Worm (Caenorhabditis elegans) whole organism, mixed stage, embryonic: ENCODE results near the gene F08D12.15.

Source experiments
- M03D4.4 ChIP-seq: sonication (generic microtip); optimal IDR thresholded peaks from 2 replicates; lab custom pipeline; 2017; ENCODE audit warnings: mild to moderate bottlenecking, missing genetic modification characterization, missing compliant biosample characterization
- bed-3 ChIP-seq: fragments of 200-800 bp; sonication (Bioruptor generic); optimal IDR thresholded peaks from 3 replicates; lab custom pipeline; 2018; ENCODE audit warnings: mild to moderate bottlenecking, missing genetic modification characterization, moderate library complexity, missing compliant biosample characterization
- blmp-1 ChIP-seq: fragments of 150-350 bp; optimal IDR thresholded peaks from 2 replicates; lab custom pipeline; 2014; ENCODE audit warnings: missing biosample characterization, missing genetic modification characterization
- ceh-39 ChIP-seq: fragments of 150-350 bp; optimal IDR thresholded peaks from 2 replicates; lab custom pipeline; 2014; ENCODE audit warnings: missing biosample characterization, missing genetic modification characterization
- ceh-43 ChIP-seq: fragments of 200-800 bp; sonication (Bioruptor generic); optimal IDR thresholded peaks from 2 replicates; lab custom pipeline; 2018; ENCODE audit warnings: mild to moderate bottlenecking, missing genetic modification characterization, moderate library complexity, missing compliant biosample characterization
- ceh-83 ChIP-seq: fragments of 200-800 bp; sonication (Bioruptor generic); optimal IDR thresholded peaks from 2 replicates; lab custom pipeline; 2018; ENCODE audit warnings: mild to moderate bottlenecking, missing genetic modification characterization, missing compliant biosample characterization
- ces-1 ChIP-seq: fragments of 150-350 bp; optimal IDR thresholded peaks from 2 replicates; lab custom pipeline; 2014; ENCODE audit warnings: missing biosample characterization, missing genetic modification reagents, missing genetic modification characterization
- cnd-1 ChIP-seq: fragments of 200-800 bp; sonication (Bioruptor generic); optimal IDR thresholded peaks from 2 replicates; lab custom pipeline; 2018; ENCODE audit warnings: mild to moderate bottlenecking, missing genetic modification characterization, missing compliant biosample characterization
- elt-1 ChIP-seq: sonication (generic microtip); optimal IDR thresholded peaks from 2 replicates; lab custom pipeline; 2017; ENCODE audit warnings: missing genetic modification characterization, mild to moderate bottlenecking, missing compliant biosample characterization, antibody characterized with exemption, moderate library complexity, borderline replicate concordance; ENCODE audit not compliant: insufficient read depth
- elt-3 ChIP-seq: fragments of 150-350 bp; optimal IDR thresholded peaks from 2 replicates; lab custom pipeline; 2014; ENCODE audit warnings: missing biosample characterization, missing genetic modification characterization
- flh-1 ChIP-seq: fragments of 200-800 bp; sonication (Bioruptor generic); optimal IDR thresholded peaks from 2 replicates; lab custom pipeline; 2018; ENCODE audit warnings: mild to moderate bottlenecking, missing genetic modification characterization, moderate library complexity, missing compliant biosample characterization
- ham-2 ChIP-seq: fragments of 200-800 bp; sonication (Bioruptor generic); optimal IDR thresholded peaks from 2 replicates; lab custom pipeline; 2018; ENCODE audit warnings: mild to moderate bottlenecking, missing genetic modification characterization, missing compliant biosample characterization
- hlh-1 ChIP-seq: fragments of 150-350 bp; optimal IDR thresholded peaks from 2 replicates; lab custom pipeline; 2014; ENCODE audit warnings: missing biosample characterization, missing genetic modification reagents, missing genetic modification characterization
- lin-13 ChIP-seq: fragments of 150-350 bp; optimal IDR thresholded peaks from 2 replicates; lab custom pipeline; 2014; ENCODE audit warnings: missing biosample characterization, missing genetic modification characterization
- lsy-2 ChIP-seq: fragments of 150-350 bp; optimal IDR thresholded peaks from 2 replicates; lab custom pipeline; 2014; ENCODE audit warnings: missing biosample characterization, missing genetic modification characterization
- mab-5 ChIP-seq: fragments of 150-350 bp; optimal IDR thresholded peaks from 2 replicates; lab custom pipeline; 2014; ENCODE audit warnings: missing biosample characterization, missing genetic modification characterization
- mep-1 ChIP-seq: fragments of 150-350 bp; optimal IDR thresholded peaks from 2 replicates; lab custom pipeline; 2017; ENCODE audit warnings: missing biosample characterization, missing genetic modification reagents, missing genetic modification characterization, inconsistent platforms
- nhr-12 ChIP-seq: fragments of 150-350 bp; optimal IDR thresholded peaks from 2 replicates; lab custom pipeline; 2014; ENCODE audit warnings: missing biosample characterization, missing genetic modification characterization
- nhr-2 ChIP-seq: fragments of 150-350 bp; optimal IDR thresholded peaks from 2 replicates; lab custom pipeline; 2014; ENCODE audit warnings: missing biosample characterization, missing genetic modification characterization
- nhr-237 ChIP-seq: fragments of 150-350 bp; optimal IDR thresholded peaks from 2 replicates; lab custom pipeline; 2014; ENCODE audit warnings: missing biosample characterization, missing genetic modification characterization
- nhr-28 ChIP-seq: fragments of 150-350 bp; optimal IDR thresholded peaks from 2 replicates; lab custom pipeline; 2014; ENCODE audit warnings: missing biosample characterization, missing genetic modification characterization
- nhr-76 ChIP-seq: sonication (generic microtip); optimal IDR thresholded peaks from 2 replicates; lab custom pipeline; 2017; ENCODE audit warnings: missing biosample characterization, missing genetic modification characterization
- pha-4 ChIP-seq: fragments of 150-350 bp; optimal IDR thresholded peaks from 2 replicates; lab custom pipeline; 2018; ENCODE audit warnings: missing biosample characterization, missing genetic modification reagents, missing genetic modification characterization
- sem-2 ChIP-seq: fragments of 200-800 bp; sonication (Bioruptor generic); optimal IDR thresholded peaks from 2 replicates; lab custom pipeline; 2018; ENCODE audit warnings: mild to moderate bottlenecking, missing genetic modification characterization, missing compliant biosample characterization
- snpc-4 ChIP-seq: fragments of 150-350 bp; optimal IDR thresholded peaks from 2 replicates; lab custom pipeline; 2014; ENCODE audit warnings: missing biosample characterization, missing genetic modification characterization
- sptf-1 ChIP-seq: sonication (generic microtip); optimal IDR thresholded peaks from 2 replicates; lab custom pipeline; 2017; ENCODE audit warnings: mild to moderate bottlenecking, missing genetic modification characterization, moderate library complexity, missing compliant biosample characterization
- tbx-8 ChIP-seq: fragments of 200-800 bp; sonication (Bioruptor generic); optimal IDR thresholded peaks from 2 replicates; lab custom pipeline; 2018; ENCODE audit warnings: mild to moderate bottlenecking, missing genetic modification characterization, moderate library complexity, missing compliant biosample characterization
- unc-120 ChIP-seq: sonication (generic microtip); optimal IDR thresholded peaks from 2 replicates; lab custom pipeline; 2017; ENCODE audit warnings: missing genetic modification characterization, missing compliant biosample characterization; ENCODE audit not compliant: poor library complexity, severe bottlenecking
- unc-62 ChIP-seq: fragments of 150-350 bp; optimal IDR thresholded peaks from 2 replicates; lab custom pipeline; 2014; ENCODE audit warnings: missing biosample characterization, missing genetic modification reagents, missing genetic modification characterization
- zip-8 ChIP-seq: fragments of 150-350 bp; optimal IDR thresholded peaks from 2 replicates; lab custom pipeline; 2014; ENCODE audit warnings: missing biosample characterization, missing genetic modification characterization
- ztf-11 ChIP-seq: fragments of 150-350 bp; optimal IDR thresholded peaks from 2 replicates; lab custom pipeline; 2014; ENCODE audit warnings: missing biosample characterization, missing genetic modification characterization

F08D12.15 gene

DNA sequence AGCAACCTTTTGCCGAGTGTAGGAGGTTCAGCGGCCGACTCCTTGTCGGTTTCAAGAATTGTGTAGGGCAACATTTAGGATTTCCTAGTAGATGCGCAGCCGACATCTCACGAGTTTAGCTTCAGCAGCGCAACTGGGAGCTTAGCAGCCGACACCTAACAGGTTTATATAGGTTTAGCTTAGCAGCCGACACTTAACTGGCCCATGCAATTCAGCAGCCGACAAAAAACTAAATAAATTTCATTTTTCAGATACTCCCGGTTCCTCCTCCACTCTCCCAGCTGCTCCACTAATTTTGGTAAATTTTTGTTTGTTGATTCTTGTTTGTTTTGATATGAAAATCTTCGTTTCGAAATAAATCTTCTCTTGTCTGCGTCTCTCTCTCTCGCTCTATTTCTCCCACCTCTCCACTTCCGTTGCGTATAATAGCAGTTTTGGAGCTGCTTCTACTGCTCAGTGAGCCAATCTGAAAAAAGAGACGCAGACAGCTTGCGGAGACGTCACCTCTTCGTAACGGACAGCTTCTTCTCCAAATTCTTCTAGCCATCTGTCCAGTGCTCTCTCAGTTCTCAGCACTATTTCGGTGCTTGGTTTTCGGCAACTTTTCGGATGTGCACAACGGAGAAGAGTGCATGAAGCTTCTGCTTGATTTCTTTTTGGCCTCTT, 18.3 kb upstream of the F08D12.15 start:
- TF ChIP-seq nhr-76 (tag; lab: Kevin White, UChicago) (no peak), nhr-28 (tag; lab: Kevin White, UChicago) (no peak), ceh-83 (GFP tag; lab: Kevin White, UChicago) (no peak), unc-120 (tag; lab: Kevin White, UChicago) (no peak), ces-1 (GFP tag; lab: Kevin White, UChicago) (peak; percentile 80), pha-4 (tag; lab: Kevin White, UChicago) (no peak), nhr-237 (tag; lab: Kevin White, UChicago) (no peak), mep-1 (tag; lab: Kevin White, UChicago) (peak; percentile 48), snpc-4 (no peak), unc-62 (peak; percentile 73), ceh-39 (no peak), ceh-43 (GFP tag; lab: Kevin White, UChicago) (no peak)

DNA sequence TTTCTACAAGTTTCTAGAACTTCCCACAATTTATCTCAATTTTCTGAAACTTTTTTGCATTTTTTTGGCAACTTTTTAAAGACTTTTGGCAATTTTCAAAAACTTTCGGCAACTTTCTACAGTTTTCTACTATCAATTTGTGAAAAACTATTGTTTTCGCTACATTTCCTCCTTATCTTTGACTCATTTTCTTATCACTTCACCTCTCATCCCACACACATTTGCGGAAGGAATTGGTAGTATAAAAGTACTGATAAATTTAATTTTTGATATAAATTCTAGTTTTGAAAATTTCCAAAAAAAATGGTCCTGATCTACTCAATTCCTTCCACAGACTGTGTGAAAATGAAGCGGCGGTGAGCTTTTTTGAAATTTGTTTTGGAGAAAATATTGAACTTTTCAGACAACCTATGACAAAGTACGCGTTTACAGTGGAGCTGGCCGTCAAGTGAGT, 16.8 kb upstream of the F08D12.15 start, which contains the start of gene F29A7.4:
TSS of gene F29A7.4 (plus strand) at position 404 of the 454 bp plus-strand sequence.
- TF ChIP-seq nhr-2 (tag; lab: Kevin White, UChicago) (no peak), elt-3 (no peak), nhr-237 (tag; lab: Kevin White, UChicago) (no peak), sem-2 (no peak), cnd-1 (no peak), ceh-83 (GFP tag; lab: Kevin White, UChicago) (no peak), blmp-1 (no peak), unc-120 (tag; lab: Kevin White, UChicago) (no peak), elt-1 (tag; lab: Kevin White, UChicago) (no peak), flh-1 (GFP tag; lab: Kevin White, UChicago) (no peak), lsy-2 (no peak), unc-62 (no peak), zip-8 (no peak), ces-1 (GFP tag; lab: Kevin White, UChicago) (no peak), ceh-43 (GFP tag; lab: Kevin White, UChicago) (no peak), pha-4 (tag; lab: Kevin White, UChicago) (no peak), ztf-11 (no peak)

DNA sequence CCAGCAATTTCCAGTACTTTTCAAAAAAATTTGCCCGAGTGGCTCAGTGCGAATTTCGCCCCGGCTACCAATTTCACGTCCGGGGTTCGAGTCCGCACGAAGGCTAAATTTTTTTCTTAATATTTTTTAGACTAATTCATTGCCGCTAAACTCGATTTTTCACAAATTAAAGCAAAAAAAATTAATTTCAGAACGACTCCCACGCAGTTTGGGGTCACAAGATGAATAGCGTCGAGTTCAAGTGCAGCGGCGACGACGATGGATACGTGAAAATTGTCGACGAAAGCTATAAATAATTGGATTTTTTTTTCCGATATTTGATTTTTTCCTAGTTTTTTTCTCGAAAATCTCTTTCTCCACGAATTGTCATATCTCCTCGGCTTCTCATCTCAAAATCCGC, 15.2 kb upstream of the F08D12.15 start:
- TF ChIP-seq ceh-39: no peak
- no peak for TF ChIP-seq ces-1 (GFP tag; lab: Kevin White, UChicago)
- TF ChIP-seq zip-8: no peak
- TF ChIP-seq elt-1 (tag; lab: Kevin White, UChicago): no peak
- no peak for TF ChIP-seq cnd-1
- no peak for TF ChIP-seq lsy-2

DNA sequence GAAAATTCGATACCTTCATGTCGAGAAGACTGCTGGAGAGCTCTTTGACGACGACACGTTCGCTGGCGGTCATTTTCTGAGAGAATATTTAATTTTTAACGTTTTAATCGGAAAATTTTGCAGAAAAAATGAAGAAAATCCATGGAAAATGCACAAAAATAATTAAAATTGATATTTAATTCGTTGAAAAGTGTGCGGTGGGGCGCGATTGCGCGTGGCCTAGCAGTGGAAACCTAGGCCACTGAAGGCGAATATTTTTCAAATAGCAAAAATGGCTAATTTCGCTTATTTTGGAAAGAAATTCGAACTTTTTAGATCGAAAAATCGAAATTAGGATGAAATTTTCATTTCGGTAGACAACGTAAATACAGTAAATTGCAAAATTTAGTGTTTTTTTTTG, 13.9 kb upstream of the F08D12.15 start, which contains the start of gene F29A7.6:
TSS of gene F29A7.6 (minus strand) at position 76 of the 400 bp plus-strand sequence.
- TF ChIP-seq sptf-1 (tag; lab: Kevin White, UChicago) (peak; percentile 65), mep-1 (tag; lab: Kevin White, UChicago) (peak; percentile 36), ham-2 (GFP tag; lab: Kevin White, UChicago) (peak; percentile 46), unc-62 (no peak), lin-13 (tag; lab: Kevin White, UChicago) (peak; percentile 51), pha-4 (tag; lab: Kevin White, UChicago) (peak; percentile 18), flh-1 (GFP tag; lab: Kevin White, UChicago) (no peak), ceh-39 (no peak), hlh-1 (tag; lab: Kevin White, UChicago) (peak; percentile 2), ces-1 (GFP tag; lab: Kevin White, UChicago) (peak; percentile 74), M03D4.4 (tag; lab: Kevin White, UChicago) (peak; percentile 20), unc-120 (tag; lab: Kevin White, UChicago) (no peak), sem-2 (no peak), nhr-237 (tag; lab: Kevin White, UChicago) (no peak)

DNA sequence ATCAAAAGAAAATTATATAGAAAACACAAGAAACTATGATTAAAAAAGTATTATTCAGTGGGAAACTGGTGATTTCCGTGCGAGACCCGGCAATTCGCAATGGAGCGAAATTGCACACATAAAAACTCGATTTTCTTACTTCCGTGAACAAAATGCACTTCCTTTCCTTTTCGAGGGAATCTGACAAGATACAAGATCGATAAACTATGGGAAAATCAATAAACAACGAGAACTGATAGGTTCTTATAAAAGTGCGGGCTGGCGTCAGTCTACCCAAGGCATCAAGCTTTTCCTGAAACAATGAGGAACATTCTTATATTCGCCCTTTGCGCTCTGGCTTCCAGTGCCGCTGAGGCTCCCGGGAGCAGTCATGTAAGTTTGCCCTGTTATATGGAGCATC, 13.4 kb upstream of the F08D12.15 start, which contains the start of gene F29A7.3:
TSS of gene F29A7.3 (plus strand) at position 301 of the 400 bp plus-strand sequence.
- TF ChIP-seq bed-3 (GFP tag; lab: Kevin White, UChicago): no peak
- no peak for TF ChIP-seq ceh-43 (GFP tag; lab: Kevin White, UChicago)
- no peak for TF ChIP-seq tbx-8 (GFP tag; lab: Kevin White, UChicago)
- TF ChIP-seq mep-1 (tag; lab: Kevin White, UChicago): no peak
- no peak for TF ChIP-seq ceh-83 (GFP tag; lab: Kevin White, UChicago)
- no peak for TF ChIP-seq nhr-12 (tag; lab: Kevin White, UChicago)
- TF ChIP-seq snpc-4: no peak
- no peak for TF ChIP-seq blmp-1
- TF ChIP-seq cnd-1: no peak
- no peak for TF ChIP-seq nhr-28 (tag; lab: Kevin White, UChicago)
- TF ChIP-seq ces-1 (GFP tag; lab: Kevin White, UChicago): no peak
- no peak for TF ChIP-seq pha-4 (tag; lab: Kevin White, UChicago)
- no peak for TF ChIP-seq mab-5 (tag; lab: Kevin White, UChicago)
- TF ChIP-seq ham-2 (GFP tag; lab: Kevin White, UChicago): no peak
